Worm (Caenorhabditis elegans): ENCODE measurements around the gene fbxb-5.

ce11 chrII:1722394-1722793 is at the start of gene fbxb-5, which contains the start of gene btb-8:
- TF ChIP-seq med-1 (GFP tag; optimal IDR thresholded peaks at IDR 0.05; ENCODE audit: insufficient read depth) = no peak
- TF ChIP-seq tab-1 (GFP tag; IDR thresholded peaks at IDR 0.05) = no peak
